Worm (Caenorhabditis elegans) whole organism, L4 larva: ENCODE data around the gene srz-71.
"Not testable (repeated sequence)": the region's sequence is repeated elsewhere in the genome, so short reads cannot be mapped to it uniquely, and the experiment has no call there.

Experiments
- F10B5.3 ChIP-seq: sonication (generic microtip); optimal IDR thresholded peaks from 2 replicates; lab custom pipeline; 2016; ENCODE audit warnings: mild to moderate bottlenecking, missing genetic modification characterization, missing compliant biosample characterization
- F49E8.2 ChIP-seq: sonication (generic microtip); optimal IDR thresholded peaks from 2 replicates; lab custom pipeline; 2016; ENCODE audit warnings: missing compliant biosample characterization, mild to moderate bottlenecking, missing genetic modification characterization, borderline replicate concordance
- R02D3.7 ChIP-seq: fragments of 150-350 bp; sonication (generic microtip); optimal IDR thresholded peaks from 3 replicates; lab custom pipeline; 2014; ENCODE audit warnings: missing biosample characterization, missing genetic modification characterization
- T26A8.4 ChIP-seq: fragments of 200-800 bp; sonication (Bioruptor generic); IDR thresholded peaks from 2 replicates; pipeline ENCODE4 v1.3.6; 2022; ENCODE audit warnings: missing genetic modification characterization, missing compliant biosample characterization
- ZK337.2 ChIP-seq: fragments of 200-800 bp; sonication (Bioruptor generic); IDR thresholded peaks from 2 replicates; pipeline ENCODE4 v1.3.6; 2022; ENCODE audit warnings: missing genetic modification reagents, missing genetic modification characterization, missing compliant biosample characterization
- aha-1 ChIP-seq: fragments of 150-350 bp; peaks from one replicate; lab custom pipeline; 2014; ENCODE audit warnings: missing biosample characterization, missing genetic modification characterization
- ceh-44 ChIP-seq: fragments of 200-800 bp; sonication (Bioruptor generic); IDR thresholded peaks from 2 replicates; pipeline ENCODE4 v1.3.6; 2022; ENCODE audit warnings: missing genetic modification reagents, missing genetic modification characterization, missing compliant biosample characterization
- ces-1 ChIP-seq: fragments of 150-350 bp; sonication (generic microtip); optimal IDR thresholded peaks from 4 replicates; lab custom pipeline; 2014; ENCODE audit warnings: missing biosample characterization, missing genetic modification reagents, missing genetic modification characterization
- ctbp-1 ChIP-seq: fragments of 200-800 bp; sonication (Bioruptor generic); IDR thresholded peaks from 2 replicates; pipeline ENCODE4 v1.3.6; 2022; ENCODE audit warnings: missing genetic modification reagents, missing genetic modification characterization, missing compliant biosample characterization
- daf-16 ChIP-seq, 3 experiments: sonication (generic microtip); optimal IDR thresholded peaks; 2 replicates each; lab custom pipeline; 2016 to 2017; ENCODE audit warnings: missing genetic modification characterization in 3 of 3, missing genetic modification reagents in 3 of 3, mild to moderate bottlenecking in 2 of 3, missing compliant biosample characterization in 2 of 3, missing biosample characterization in 1 of 3, moderate library complexity in 1 of 3
- egl-27 ChIP-seq: sonication (generic microtip); optimal IDR thresholded peaks from 3 replicates; lab custom pipeline; 2017; ENCODE audit warnings: missing biosample characterization, missing genetic modification reagents, missing genetic modification characterization
- egl-43 ChIP-seq: fragments of 200-800 bp; sonication (Bioruptor generic); IDR thresholded peaks from 2 replicates; pipeline ENCODE4 v1.3.6; 2022; ENCODE audit warnings: missing genetic modification reagents, missing genetic modification characterization, missing compliant biosample characterization
- fos-1 ChIP-seq: fragments of 150-350 bp; optimal IDR thresholded peaks from 2 replicates; lab custom pipeline; 2014; ENCODE audit warnings: missing biosample characterization, missing genetic modification characterization
- hif-1 ChIP-seq, 2 experiments: sonication (generic microtip); optimal IDR thresholded peaks; 2 replicates each; lab custom pipeline; 2016 to 2017; ENCODE audit warnings: missing compliant biosample characterization in 2 of 2, missing genetic modification characterization in 2 of 2, missing genetic modification reagents in 2 of 2, missing genotype in 2 of 2, mild to moderate bottlenecking in 1 of 2
- hmg-1.1 ChIP-seq: fragments of 200-800 bp; sonication (Bioruptor generic); IDR thresholded peaks from 2 replicates; pipeline ENCODE4 v1.3.6; 2022; ENCODE audit warnings: missing genetic modification reagents, missing genetic modification characterization, missing compliant biosample characterization
- lin-13 ChIP-seq: fragments of 150-350 bp; optimal IDR thresholded peaks from 2 replicates; lab custom pipeline; 2014; ENCODE audit warnings: missing biosample characterization, missing genetic modification reagents, missing genetic modification characterization
- lin-38 ChIP-seq: fragments of 200-800 bp; sonication (Bioruptor generic); IDR thresholded peaks from 2 replicates; pipeline ENCODE4 v1.3.6; 2022; ENCODE audit warnings: missing genetic modification reagents, missing genetic modification characterization, missing compliant biosample characterization
- lin-39 ChIP-seq: fragments of 150-350 bp; optimal IDR thresholded peaks from 2 replicates; lab custom pipeline; 2014; ENCODE audit warnings: missing biosample characterization, missing genetic modification reagents, missing genetic modification characterization
- nhr-11 ChIP-seq: fragments of 150-350 bp; optimal IDR thresholded peaks from 2 replicates; lab custom pipeline; 2014; ENCODE audit warnings: missing biosample characterization, missing genetic modification characterization
- nhr-111 ChIP-seq: fragments of 200-800 bp; sonication (Bioruptor generic); optimal IDR thresholded peaks from 2 replicates; lab custom pipeline; 2018; ENCODE audit warnings: mild to moderate bottlenecking, missing genetic modification characterization, missing compliant biosample characterization
- nhr-76 ChIP-seq: fragments of 150-350 bp; optimal IDR thresholded peaks from 2 replicates; lab custom pipeline; 2014; ENCODE audit warnings: missing biosample characterization, missing genetic modification characterization
- nhr-77 ChIP-seq: fragments of 150-350 bp; optimal IDR thresholded peaks from 2 replicates; lab custom pipeline; 2014; ENCODE audit warnings: missing biosample characterization, missing genetic modification characterization
- pha-4 ChIP-seq, 2 experiments: fragments of 150-350 bp in 1 of 2; fragments of 200-800 bp in 1 of 2; sonication (Bioruptor generic) in 1 of 2; IDR thresholded peaks in 1 of 2; optimal IDR thresholded peaks in 1 of 2; 2 replicates each; pipeline versions ENCODE4 v1.3.6 to Lab custom; 2014 to 2022; ENCODE audit warnings: missing genetic modification characterization in 2 of 2, missing genetic modification reagents in 2 of 2, missing biosample characterization in 1 of 2, missing compliant biosample characterization in 1 of 2
- pqm-1 ChIP-seq: sonication (generic microtip); optimal IDR thresholded peaks from 2 replicates; lab custom pipeline; 2017; ENCODE audit warnings: missing biosample characterization, missing genetic modification characterization
- snpc-1.2 ChIP-seq: fragments of 200-800 bp; sonication (Bioruptor generic); IDR thresholded peaks from 2 replicates; pipeline ENCODE4 v1.3.6; 2022; ENCODE audit warnings: missing genetic modification reagents, missing genetic modification characterization, missing compliant biosample characterization
- spr-1 ChIP-seq: sonication (generic microtip); optimal IDR thresholded peaks from 2 replicates; lab custom pipeline; 2016; ENCODE audit warnings: mild to moderate bottlenecking, missing genetic modification characterization, missing compliant biosample characterization
- unc-62 ChIP-seq, 3 experiments: fragments of 150-350 bp in 1 of 3; sonication (generic microtip); optimal IDR thresholded peaks in 2 of 3; peaks in 1 of 3; 1 replicate in 1 of 3; 2 replicates in 2 of 3; lab custom pipeline; 2014 to 2017; ENCODE audit warnings: missing biosample characterization in 3 of 3, missing genetic modification characterization in 3 of 3, missing genetic modification reagents in 3 of 3, missing genotype in 1 of 3
- zag-1 ChIP-seq: fragments of 150-350 bp; optimal IDR thresholded peaks from 2 replicates; lab custom pipeline; 2014; ENCODE audit warnings: missing biosample characterization, missing genetic modification characterization
- zfp-3 ChIP-seq: fragments of 200-800 bp; sonication (Bioruptor generic); conservative IDR thresholded peaks from 2 replicates; pipeline ENCODE4 v1.3.6; 2022; ENCODE audit warnings: missing genetic modification reagents, missing genetic modification characterization, missing compliant biosample characterization

The srz-71 gene

DNA sequence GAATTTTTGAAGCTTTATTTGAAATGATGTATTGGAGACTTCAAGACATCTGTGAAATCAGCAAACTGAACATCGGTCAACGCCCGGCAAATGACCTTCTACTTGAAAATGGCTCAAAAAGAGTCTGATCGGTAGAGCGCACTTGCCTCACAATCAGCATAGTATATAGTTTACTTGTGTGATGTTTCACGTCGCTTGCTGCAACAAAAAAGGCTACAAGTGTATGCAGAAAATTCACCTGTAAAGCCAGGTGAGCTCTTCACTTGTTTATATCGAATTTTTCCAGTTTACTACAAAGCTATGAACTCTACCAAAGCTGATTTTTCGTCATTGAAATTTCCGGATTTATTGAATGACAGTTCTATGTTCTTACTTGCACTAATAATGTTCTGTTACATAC lies at the start of gene srz-71:
TSS of gene srz-71 (plus strand) at position 301 of the 400 bp plus-strand sequence.
- TF ChIP-seq nhr-77 (tag; lab: Kevin White, UChicago) (no peak), ceh-44 (GFP tag; lab: Robert Waterston, UW) (no peak), ZK337.2 (GFP tag; lab: Robert Waterston, UW) (no peak), zag-1 (no peak), T26A8.4 (no peak)

DNA sequence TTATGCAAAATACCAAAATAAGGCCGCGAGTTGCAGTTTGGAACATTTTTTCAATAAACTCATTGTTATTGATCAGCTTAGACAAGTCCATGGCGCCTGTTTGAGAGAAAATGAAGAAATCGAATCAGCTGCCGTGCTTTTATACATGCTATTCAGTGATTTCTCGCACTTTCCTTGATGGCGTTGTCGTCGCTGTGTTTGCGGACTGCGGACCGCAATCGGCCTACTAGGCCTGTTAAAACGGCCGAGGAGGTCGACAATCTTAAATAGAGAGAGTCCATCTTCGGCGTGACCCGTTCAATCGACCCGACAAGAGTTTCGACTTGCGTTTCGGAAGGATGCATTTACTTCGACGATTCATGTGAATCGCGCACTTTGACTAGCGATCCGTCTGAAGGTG lies 41.9 kb upstream of the srz-71 start, which contains the start of gene srz-75:
TSS of gene srz-75 (minus strand) at position 101 of the 400 bp plus-strand sequence.
- peak; percentile 64 for TF ChIP-seq aha-1
- peak in 1 of 2 experiments; percentile 77 for TF ChIP-seq unc-62 (GFP tag; optimal IDR thresholded peaks at IDR 0.05 in 1 of 2; lab: Kevin White, UChicago)
- TF ChIP-seq unc-62 (tag; optimal IDR thresholded peaks at IDR 0.05; lab: Kevin White, UChicago), result no peak
- TF ChIP-seq daf-16 (GFP tag; optimal IDR thresholded peaks at IDR 0.05; lab: Kevin White, UChicago), result no peak
- no peak for TF ChIP-seq daf-16 (tag; optimal IDR thresholded peaks at IDR 0.05; lab: Kevin White, UChicago)
- TF ChIP-seq spr-1 (tag; lab: Kevin White, UChicago), result no peak

DNA sequence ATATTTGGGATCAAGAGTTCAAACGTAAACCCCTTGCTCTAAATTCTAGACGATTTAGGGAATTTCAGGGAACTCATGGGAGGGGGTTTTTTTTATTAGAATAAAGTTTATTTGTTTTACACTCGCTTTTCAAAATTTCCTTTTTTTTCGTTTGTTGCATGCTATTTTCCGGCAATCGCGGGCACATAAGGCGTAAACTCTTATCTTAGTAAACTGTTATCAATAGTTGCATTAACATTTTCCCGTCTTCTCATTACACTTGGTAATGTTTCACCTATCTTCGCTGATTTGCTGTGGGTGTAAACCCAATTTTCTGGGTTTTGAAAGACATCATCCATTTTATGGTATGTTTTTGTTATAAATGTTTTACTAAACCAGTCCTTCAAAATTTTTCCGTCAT lies 38.8 kb upstream of the srz-71 start:
- TF ChIP-seq daf-16 (GFP tag; optimal IDR thresholded peaks at IDR 0.05; lab: Kevin White, UChicago) (no peak), daf-16 (tag; optimal IDR thresholded peaks at IDR 0.05; lab: Kevin White, UChicago) (peak; percentile 69), aha-1 (no peak), pqm-1 (tag; lab: Kevin White, UChicago) (peak; percentile 68)

DNA sequence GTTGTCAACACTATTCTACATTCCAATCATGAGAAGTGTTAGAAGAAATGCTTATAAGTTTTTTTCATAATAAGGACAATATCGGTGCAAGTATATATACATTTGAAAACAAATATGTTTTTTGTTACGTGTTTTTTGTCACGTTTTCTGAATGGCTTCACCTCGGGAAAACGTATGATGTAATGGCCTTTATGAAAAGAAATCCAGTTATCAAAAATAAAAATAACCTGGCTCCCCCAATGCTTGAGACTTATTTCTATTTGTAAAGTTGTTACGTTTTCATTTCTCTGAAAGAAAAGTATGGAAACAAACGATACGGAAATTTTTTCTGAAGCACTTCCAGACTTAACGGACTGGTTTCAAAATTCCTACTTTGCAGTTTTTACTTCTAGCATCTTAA lies 33.8 kb upstream of the srz-71 start, which contains the start of gene srz-72:
TSS of gene srz-72 (plus strand) at position 301 of the 400 bp plus-strand sequence.
- TF ChIP-seq R02D3.7 (tag; lab: Kevin White, UChicago) (no peak), egl-27 (tag; lab: Kevin White, UChicago) (no peak), lin-13 (GFP tag; lab: Kevin White, UChicago) (no peak), ces-1 (GFP tag; lab: Kevin White, UChicago) (no peak)

DNA sequence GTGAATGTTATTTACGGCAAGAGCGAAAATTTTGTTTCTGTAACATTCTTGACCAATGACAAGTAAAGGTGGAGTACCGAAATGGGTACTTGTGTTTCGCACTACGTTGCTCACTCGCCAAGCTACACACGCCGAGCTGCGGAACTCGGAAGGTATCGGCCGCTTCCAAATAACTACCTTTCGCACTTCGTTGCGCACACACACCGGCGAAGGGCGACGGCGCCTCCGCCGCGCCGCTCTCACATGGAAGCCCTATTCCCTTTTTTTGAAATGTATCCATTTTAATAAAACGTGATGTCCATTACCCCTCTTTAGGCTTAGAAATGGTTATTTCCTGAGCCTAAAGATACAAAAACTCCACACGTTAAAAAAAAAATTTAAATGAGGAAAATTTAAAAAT lies 25.8 kb upstream of the srz-71 start:
- TF ChIP-seq lin-39 (tag; lab: Kevin White, UChicago) (no peak), egl-43 (GFP tag; lab: Robert Waterston, UW) (0 out of 2 replicates have a peak, but pooled peaks have one; percentile 47), nhr-11 (tag; lab: Kevin White, UChicago) (no peak), ceh-44 (GFP tag; lab: Robert Waterston, UW) (no peak), pqm-1 (tag; lab: Kevin White, UChicago) (no peak), nhr-76 (tag; lab: Kevin White, UChicago) (no peak), nhr-111 (GFP tag; lab: Kevin White, UChicago) (no peak), hif-1 (tag; optimal IDR thresholded peaks at IDR 0.05; lab: Kevin White, UChicago) (no peak), F10B5.3 (tag; lab: Kevin White, UChicago) (no peak), ctbp-1 (GFP tag; lab: Robert Waterston, UW) (no peak), F49E8.2 (tag; lab: Kevin White, UChicago) (no peak), hmg-1.1 (GFP tag; lab: Robert Waterston, UW) (no peak), fos-1 (tag; lab: Kevin White, UChicago) (no peak), zfp-3 (no peak), snpc-1.2 (peak; percentile 83)

DNA sequence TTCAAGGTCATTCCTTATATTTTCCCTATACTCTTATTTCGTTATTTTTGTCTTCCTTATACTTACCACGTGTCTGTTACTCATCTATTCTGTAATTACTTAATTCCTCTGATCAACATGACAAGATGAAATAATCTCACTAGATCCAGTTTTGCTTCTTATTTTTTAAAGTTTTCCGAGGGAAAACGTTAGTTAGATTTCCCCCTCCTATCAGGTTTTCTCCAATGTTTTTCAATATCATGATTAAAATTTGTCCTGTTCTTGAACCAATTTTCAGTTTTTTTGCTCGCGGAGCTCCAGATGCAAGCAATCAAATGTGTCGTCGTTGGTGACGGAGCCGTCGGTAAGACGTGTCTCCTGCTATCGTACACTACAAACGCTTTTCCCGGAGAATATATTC lies 24.8 kb upstream of the srz-71 start, which contains the start of gene rac-2:
TSS of gene rac-2 (plus strand) at position 301 of the 400 bp plus-strand sequence.
- not testable (repeated sequence) for TF ChIP-seq pha-4 (GFP tag; IDR thresholded peaks at IDR 0.05; lab: Robert Waterston, UW); pha-4 (tag; optimal IDR thresholded peaks at IDR 0.05; lab: Kevin White, UChicago); ceh-44 (GFP tag; lab: Robert Waterston, UW); lin-38 (GFP tag; lab: Robert Waterston, UW)
